Worm (Caenorhabditis elegans) whole organism, L1 larva: Measurements from ENCODE around the gene B0310.6.

Source experiments
- C16A3.4 ChIP-seq: fragments of 150-350 bp; optimal IDR thresholded peaks from 2 replicates; lab custom pipeline; 2014; ENCODE audit warnings: missing biosample characterization, missing genetic modification characterization
- F16B12.6 ChIP-seq: fragments of 150-350 bp; optimal IDR thresholded peaks from 2 replicates; lab custom pipeline; 2014; ENCODE audit warnings: missing biosample characterization, missing genetic modification characterization
- aha-1 ChIP-seq: fragments of 150-350 bp; optimal IDR thresholded peaks from 2 replicates; lab custom pipeline; 2014; ENCODE audit warnings: missing biosample characterization, missing genetic modification characterization
- alr-1 ChIP-seq: fragments of 200-800 bp; sonication (Bioruptor generic); optimal IDR thresholded peaks from 2 replicates; lab custom pipeline; 2018; ENCODE audit warnings: borderline replicate concordance, mild to moderate bottlenecking, missing genetic modification characterization, missing compliant biosample characterization
- ama-1 ChIP-seq: fragments of 150-350 bp; optimal IDR thresholded peaks from 2 replicates; lab custom pipeline; 2014
- ceh-82 ChIP-seq, 3 experiments: fragments of 150-350 bp in 1 of 3; sonication (generic microtip) in 2 of 3; optimal IDR thresholded peaks; 2 replicates each; lab custom pipeline; 2014 to 2017; ENCODE audit warnings: missing biosample characterization in 3 of 3, missing genetic modification characterization in 3 of 3
- ceh-88 ChIP-seq: fragments of 200-800 bp; sonication (Bioruptor generic); IDR thresholded peaks from 2 replicates; pipeline ENCODE4 v1.3.6; 2022; ENCODE audit warnings: missing genetic modification characterization, missing compliant biosample characterization
- ceh-90 ChIP-seq: sonication (generic microtip); optimal IDR thresholded peaks from 2 replicates; lab custom pipeline; 2016; ENCODE audit warnings: missing genetic modification characterization, missing compliant biosample characterization
- ces-1 ChIP-seq: fragments of 150-350 bp; optimal IDR thresholded peaks from 2 replicates; lab custom pipeline; 2014; ENCODE audit warnings: missing biosample characterization, missing genetic modification reagents, missing genetic modification characterization
- dpl-1 ChIP-seq, 3 experiments: fragments of 150-350 bp in 2 of 3; sonication (generic microtip) in 1 of 3; optimal IDR thresholded peaks; 2 replicates each; lab custom pipeline; 2014 to 2017; ENCODE audit warnings: missing biosample characterization in 3 of 3, missing genetic modification characterization in 3 of 3, missing genetic modification reagents in 3 of 3
- efl-1 ChIP-seq, 4 experiments: fragments of 150-350 bp; optimal IDR thresholded peaks in 3 of 4; peaks in 1 of 4; 1 replicate in 1 of 4; 2 replicates in 3 of 4; lab custom pipeline; 2014; ENCODE audit warnings: missing biosample characterization in 2 of 4, missing genetic modification characterization in 2 of 4, missing genetic modification reagents in 2 of 4
- egl-27 ChIP-seq, 2 experiments: fragments of 150-350 bp in 1 of 2; sonication (generic microtip); optimal IDR thresholded peaks; 3 replicates each; lab custom pipeline; 2017 to 2018; ENCODE audit warnings: missing biosample characterization in 2 of 2, missing genetic modification characterization in 2 of 2, missing genetic modification reagents in 2 of 2
- elt-3 ChIP-seq, 6 experiments: fragments of 150-350 bp in 1 of 6; sonication (generic microtip); optimal IDR thresholded peaks; 2 replicates each; lab custom pipeline; 2017 to 2018; ENCODE audit warnings: missing biosample characterization in 6 of 6, missing genetic modification characterization in 6 of 6, inconsistent platforms in 1 of 6
- fkh-10 ChIP-seq: sonication (generic microtip); optimal IDR thresholded peaks from 2 replicates; lab custom pipeline; 2017; ENCODE audit warnings: missing biosample characterization, missing genetic modification reagents, missing genetic modification characterization
- fkh-8 ChIP-seq: sonication (generic microtip); optimal IDR thresholded peaks from 2 replicates; lab custom pipeline; 2016; ENCODE audit warnings: mild to moderate bottlenecking, missing genetic modification characterization, missing compliant biosample characterization
- irx-1 ChIP-seq: sonication (generic microtip); optimal IDR thresholded peaks from 2 replicates; lab custom pipeline; 2016; ENCODE audit warnings: missing genetic modification characterization, missing compliant biosample characterization
- isw-1 ChIP-seq: fragments of 200-800 bp; sonication (Bioruptor generic); IDR thresholded peaks from 2 replicates; pipeline ENCODE4 v1.3.6; 2022; ENCODE audit warnings: missing genetic modification characterization, missing compliant biosample characterization
- jun-1 ChIP-seq: fragments of 150-350 bp; optimal IDR thresholded peaks from 2 replicates; lab custom pipeline; 2014; ENCODE audit warnings: missing biosample characterization, missing genetic modification reagents, missing genetic modification characterization
- lin-13 ChIP-seq: fragments of 150-350 bp; optimal IDR thresholded peaks from 2 replicates; lab custom pipeline; 2014; ENCODE audit warnings: missing biosample characterization, missing genetic modification reagents, missing genetic modification characterization
- lin-14 ChIP-seq: fragments of 200-800 bp; sonication (Bioruptor generic); optimal IDR thresholded peaks from 2 replicates; lab custom pipeline; 2018; ENCODE audit warnings: mild to moderate bottlenecking, missing genetic modification characterization, moderate library complexity, missing compliant biosample characterization
- lir-3 ChIP-seq: sonication (generic microtip); optimal IDR thresholded peaks from 2 replicates; lab custom pipeline; 2016; ENCODE audit warnings: mild to moderate bottlenecking, missing genetic modification characterization, moderate library complexity, missing compliant biosample characterization; ENCODE audit not compliant: poor library complexity
- lsy-2 ChIP-seq, 2 experiments: fragments of 150-350 bp; optimal IDR thresholded peaks; 2 replicates each; lab custom pipeline; 2014; ENCODE audit warnings: missing biosample characterization in 2 of 2, missing genetic modification characterization in 2 of 2
- mdl-1 ChIP-seq, 2 experiments: fragments of 150-350 bp; optimal IDR thresholded peaks; 2 replicates each; lab custom pipeline; 2014 to 2017; ENCODE audit warnings: missing biosample characterization in 2 of 2, missing genetic modification characterization in 2 of 2, inconsistent platforms in 1 of 2
- nhr-11 ChIP-seq: fragments of 150-350 bp; optimal IDR thresholded peaks from 2 replicates; lab custom pipeline; 2014; ENCODE audit warnings: missing biosample characterization, missing genetic modification characterization
- nhr-20 ChIP-seq: sonication (generic microtip); optimal IDR thresholded peaks from 2 replicates; lab custom pipeline; 2016; ENCODE audit warnings: mild to moderate bottlenecking, missing genetic modification characterization, missing compliant biosample characterization
- nhr-237 ChIP-seq: fragments of 150-350 bp; optimal IDR thresholded peaks from 2 replicates; lab custom pipeline; 2014; ENCODE audit warnings: missing biosample characterization, missing genetic modification characterization
- nhr-47 ChIP-seq: sonication (generic microtip); optimal IDR thresholded peaks from 2 replicates; lab custom pipeline; 2016; ENCODE audit warnings: mild to moderate bottlenecking, missing genetic modification characterization, moderate library complexity, missing compliant biosample characterization
- nhr-71 ChIP-seq: sonication (generic microtip); optimal IDR thresholded peaks from 2 replicates; lab custom pipeline; 2016; ENCODE audit warnings: mild to moderate bottlenecking, missing genetic modification characterization, moderate library complexity, missing compliant biosample characterization
- nhr-76 ChIP-seq: sonication (generic microtip); optimal IDR thresholded peaks from 2 replicates; lab custom pipeline; 2017; ENCODE audit warnings: missing biosample characterization, missing genetic modification characterization
- nhr-85 ChIP-seq: sonication (generic microtip); peaks from one replicate; lab custom pipeline; 2016; ENCODE audit warnings: missing genetic modification characterization, inconsistent platforms, missing compliant biosample characterization
- nhr-90 ChIP-seq: sonication (generic microtip); optimal IDR thresholded peaks from 2 replicates; lab custom pipeline; 2016; ENCODE audit warnings: mild to moderate bottlenecking, missing genetic modification characterization, missing compliant biosample characterization; ENCODE audit not compliant: poor library complexity
- pax-3 ChIP-seq: fragments of 200-800 bp; sonication (Bioruptor generic); optimal IDR thresholded peaks from 2 replicates; lab custom pipeline; 2018; ENCODE audit warnings: mild to moderate bottlenecking, missing genetic modification characterization, moderate library complexity, missing compliant biosample characterization
- pqm-1 ChIP-seq: sonication (generic microtip); optimal IDR thresholded peaks from 3 replicates; lab custom pipeline; 2017; ENCODE audit warnings: missing biosample characterization, missing genetic modification characterization
- rnt-1 ChIP-seq: sonication (generic microtip); optimal IDR thresholded peaks from 2 replicates; lab custom pipeline; 2016; ENCODE audit warnings: mild to moderate bottlenecking, missing genetic modification characterization, moderate library complexity, missing compliant biosample characterization
- skn-1 ChIP-seq: fragments of 150-350 bp; optimal IDR thresholded peaks from 2 replicates; lab custom pipeline; 2014; ENCODE audit warnings: missing biosample characterization, missing genetic modification characterization
- snpc-4 ChIP-seq: fragments of 150-350 bp; optimal IDR thresholded peaks from 2 replicates; lab custom pipeline; 2014; ENCODE audit warnings: missing biosample characterization, missing genetic modification characterization
- snu-23 ChIP-seq: sonication (generic microtip); optimal IDR thresholded peaks from 2 replicates; lab custom pipeline; 2016; ENCODE audit warnings: missing genetic modification characterization, missing compliant biosample characterization
- sox-4 ChIP-seq: sonication (generic microtip); optimal IDR thresholded peaks from 2 replicates; lab custom pipeline; 2016; ENCODE audit warnings: missing genetic modification characterization, missing compliant biosample characterization
- sptf-1 ChIP-seq: fragments of 150-350 bp; optimal IDR thresholded peaks from 2 replicates; lab custom pipeline; 2014; ENCODE audit warnings: missing biosample characterization, missing genetic modification characterization
- swsn-7 ChIP-seq: sonication (generic microtip); optimal IDR thresholded peaks from 2 replicates; lab custom pipeline; 2016; ENCODE audit warnings: missing genetic modification characterization, missing compliant biosample characterization
- tbx-2 ChIP-seq: sonication (generic microtip); optimal IDR thresholded peaks from 2 replicates; lab custom pipeline; 2016; ENCODE audit warnings: missing genetic modification characterization, missing compliant biosample characterization
- unc-130 ChIP-seq: fragments of 150-350 bp; optimal IDR thresholded peaks from 2 replicates; lab custom pipeline; 2017; ENCODE audit warnings: missing biosample characterization, missing genetic modification characterization, inconsistent platforms
- unc-62 ChIP-seq: fragments of 150-350 bp; optimal IDR thresholded peaks from 2 replicates; lab custom pipeline; 2014; ENCODE audit warnings: missing biosample characterization, missing genetic modification reagents, missing genetic modification characterization
- unc-86 ChIP-seq: sonication (generic microtip); optimal IDR thresholded peaks from 2 replicates; lab custom pipeline; 2016; ENCODE audit warnings: missing genetic modification characterization, missing compliant biosample characterization
- xbp-1 ChIP-seq: sonication (generic microtip); optimal IDR thresholded peaks from 2 replicates; lab custom pipeline; 2016; ENCODE audit warnings: missing genetic modification characterization, missing compliant biosample characterization
- zip-4 ChIP-seq: fragments of 200-800 bp; sonication (Bioruptor generic); optimal IDR thresholded peaks from 2 replicates; lab custom pipeline; 2018; ENCODE audit warnings: mild to moderate bottlenecking, missing genetic modification characterization, moderate library complexity, missing compliant biosample characterization
- ztf-11 ChIP-seq, 2 experiments: sonication (generic microtip); optimal IDR thresholded peaks; 2 replicates each; lab custom pipeline; 2016 to 2017; ENCODE audit warnings: missing genetic modification characterization in 2 of 2, missing biosample characterization in 1 of 2, missing compliant biosample characterization in 1 of 2

The B0310.6 gene

DNA sequence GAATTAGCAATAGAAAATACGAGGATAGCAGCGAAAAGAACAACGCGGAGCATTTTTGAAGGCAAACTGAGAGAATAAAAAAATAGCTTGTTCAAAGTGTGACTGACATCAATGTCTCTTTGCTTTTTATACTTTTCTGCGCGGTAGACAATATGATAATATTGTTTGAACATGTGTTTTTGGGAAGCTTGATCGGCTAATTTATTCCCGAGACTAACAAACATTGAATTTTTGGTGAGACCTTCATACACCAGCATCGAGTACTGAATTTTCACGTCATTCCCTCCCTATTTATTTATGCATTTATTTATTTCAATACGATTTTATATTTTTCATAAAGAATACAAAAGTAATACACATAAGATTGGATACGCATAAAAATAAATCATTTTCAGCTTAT, at the start of gene B0310.6:
Gene B0310.6, minus strand, starts transcription at position 101 of the 400 bp plus-strand sequence.
- TF ChIP-seq ceh-82 (tag; optimal IDR thresholded peaks at IDR 0.05; lab: Kevin White, UChicago) = no peak
- no peak for TF ChIP-seq lir-3 (tag; lab: Kevin White, UChicago)
- no peak for TF ChIP-seq pqm-1 (tag; lab: Kevin White, UChicago)
- no peak for TF ChIP-seq rnt-1 (tag; lab: Kevin White, UChicago)
- TF ChIP-seq elt-3 (tag; optimal IDR thresholded peaks at IDR 0.05; lab: Kevin White, UChicago) = no peak
- TF ChIP-seq unc-130 (tag; lab: Kevin White, UChicago) = no peak

DNA sequence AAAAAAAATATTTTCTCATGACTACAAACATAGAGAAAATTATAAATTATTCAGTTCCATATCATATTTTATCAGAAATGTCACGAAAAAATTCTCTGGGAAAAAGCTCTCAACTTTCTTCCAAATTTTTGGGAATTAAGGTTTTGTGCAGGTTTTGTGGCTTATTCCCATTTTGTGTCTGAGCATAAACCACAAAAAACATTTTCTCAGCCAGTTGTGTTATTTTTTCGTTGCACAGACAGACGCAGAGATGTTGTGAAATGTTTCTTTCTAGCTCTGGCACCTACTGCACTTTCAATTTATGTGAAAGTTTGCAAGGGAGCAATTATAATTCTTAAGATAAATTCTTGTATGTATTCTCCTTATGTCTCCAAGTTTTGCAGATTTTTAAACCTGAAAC, 44.3 kb upstream of the B0310.6 start:
- no peak for TF ChIP-seq aha-1
- TF ChIP-seq nhr-71 (tag; lab: Kevin White, UChicago) = peak; percentile 13
- TF ChIP-seq fkh-8 (tag; lab: Kevin White, UChicago) = peak; percentile 63
- TF ChIP-seq ceh-82 (tag; optimal IDR thresholded peaks at IDR 0.05; lab: Kevin White, UChicago) = peak in 1 of 3 experiments; percentile 34
- TF ChIP-seq sptf-1 = no peak
- TF ChIP-seq nhr-47 = peak; percentile 15
- TF ChIP-seq skn-1 = peak; percentile 86

DNA sequence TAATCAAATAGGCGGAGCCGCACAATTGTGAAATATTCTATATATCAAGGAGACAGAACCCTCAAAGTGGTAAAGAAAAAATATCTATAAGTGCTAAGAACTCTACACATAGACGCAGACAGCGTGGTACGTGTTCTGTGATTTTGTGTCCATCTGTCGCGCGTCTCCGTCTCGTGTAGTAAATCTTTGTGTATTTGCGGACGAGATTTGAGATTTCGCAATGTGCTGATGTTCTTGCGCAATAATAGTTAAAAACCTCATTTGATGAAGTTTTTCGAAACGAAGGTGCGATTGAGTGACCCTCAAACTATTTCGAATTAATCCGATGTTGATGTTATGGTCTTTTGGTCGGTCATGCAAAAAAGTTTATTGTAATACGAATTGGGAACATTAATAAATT, 42.5 kb upstream of the B0310.6 start:
- TF ChIP-seq swsn-7 (peak; percentile 52), alr-1 (tag; lab: Kevin White, UChicago) (no peak), nhr-11 (tag; lab: Kevin White, UChicago) (no peak), irx-1 (peak; percentile 43), unc-86 (tag; lab: Kevin White, UChicago) (no peak), C16A3.4 (tag; lab: Kevin White, UChicago) (peak; percentile 11), lin-14 (GFP tag; lab: Kevin White, UChicago) (peak; percentile 95), dpl-1 (GFP tag; optimal IDR thresholded peaks at IDR 0.05; lab: Kevin White, UChicago) (peak; percentile 8 to 38 (median 27)), skn-1 (peak; percentile 99), xbp-1 (tag; lab: Kevin White, UChicago) (peak; percentile 22), nhr-85 (tag; lab: Kevin White, UChicago) (peak; percentile 72), sptf-1 (no peak), ces-1 (GFP tag; lab: Kevin White, UChicago) (no peak), snpc-4 (peak; percentile 29), sox-4 (tag; lab: Kevin White, UChicago) (no peak), jun-1 (peak; percentile 72), nhr-76 (no peak), nhr-90 (peak; percentile 33), rnt-1 (tag; lab: Kevin White, UChicago) (peak; percentile 63), egl-27 (tag; optimal IDR thresholded peaks at IDR 0.05; lab: Kevin White, UChicago) (peak; percentile 7 to 54), efl-1 (optimal IDR thresholded peaks at IDR 0.05; lab: Kevin White, UChicago) (peak; percentile 22 to 63), efl-1 (GFP tag; optimal IDR thresholded peaks at IDR 0.05 in 1 of 2; lab: Kevin White, UChicago) (peak in 1 of 2 experiments; percentile 29), ceh-88 (no peak), nhr-237 (tag; lab: Kevin White, UChicago) (peak; percentile 86), lsy-2 (tag; optimal IDR thresholded peaks at IDR 0.05; lab: Kevin White, UChicago) (peak in 1 of 2 experiments; percentile 71), ama-1 (lab: Kevin White, UChicago) (no peak), unc-62 (GFP tag; lab: Kevin White, UChicago) (no peak), nhr-47 (peak; percentile 69), ceh-90 (tag; lab: Kevin White, UChicago) (peak; percentile 18), ztf-11 (tag; optimal IDR thresholded peaks at IDR 0.05; lab: Kevin White, UChicago) (no peak), pax-3 (no peak), zip-4 (GFP tag; lab: Kevin White, UChicago) (peak; percentile 95), fkh-10 (GFP tag; lab: Kevin White, UChicago) (peak; percentile 41), tbx-2 (tag; lab: Kevin White, UChicago) (peak; percentile 30), lin-13 (no peak), snu-23 (GFP tag; lab: Kevin White, UChicago) (peak; percentile 64), aha-1 (no peak), nhr-71 (tag; lab: Kevin White, UChicago) (peak; percentile 82), isw-1 (GFP tag; lab: Robert Waterston, UW) (peak; percentile 41), nhr-20 (tag; lab: Kevin White, UChicago) (peak; percentile 51), fkh-8 (tag; lab: Kevin White, UChicago) (peak; percentile 82), F16B12.6 (peak; percentile 5), mdl-1 (tag; optimal IDR thresholded peaks at IDR 0.05; lab: Kevin White, UChicago) (peak in 1 of 2 experiments; percentile 77), lir-3 (tag; lab: Kevin White, UChicago) (no peak), elt-3 (tag; optimal IDR thresholded peaks at IDR 0.05; lab: Kevin White, UChicago) (peak in 3 of 6 experiments; percentile 35 to 56 (median 50))
